Fruit fly (Drosophila melanogaster) whole organism, adult: ENCODE data around the gene CG6277.

Experiments used
- CG11617 ChIP-seq: fragments of 200-800 bp; sonication (Bioruptor generic); optimal IDR thresholded peaks from 2 replicates; lab custom pipeline; 2017; ENCODE audit warnings: mild to moderate bottlenecking, missing biosample characterization, missing genetic modification reagents, missing genetic modification characterization
- CG12768 ChIP-seq: fragments of 200-800 bp; sonication (Bioruptor generic); optimal IDR thresholded peaks from 2 replicates; lab custom pipeline; 2017; ENCODE audit warnings: missing biosample characterization, missing genetic modification characterization, mild to moderate bottlenecking, moderate library complexity, missing genetic modification reagents
- CG14711 ChIP-seq: fragments of 200-800 bp; sonication (Bioruptor generic); optimal IDR thresholded peaks from 2 replicates; lab custom pipeline; 2018; ENCODE audit warnings: missing biosample characterization, mild to moderate bottlenecking, missing genetic modification characterization, moderate library complexity
- CG1620 ChIP-seq: fragments of 200-800 bp; sonication (Bioruptor generic); optimal IDR thresholded peaks from 2 replicates; lab custom pipeline; 2016; ENCODE audit warnings: missing biosample characterization, missing genetic modification characterization
- CG33017 ChIP-seq: fragments of 200-800 bp; sonication (Bioruptor generic); optimal IDR thresholded peaks from 2 replicates; lab custom pipeline; 2018; ENCODE audit warnings: missing biosample characterization, mild to moderate bottlenecking, missing genetic modification characterization, moderate library complexity
- CG5204 ChIP-seq: fragments of 200-800 bp; sonication (Bioruptor generic); optimal IDR thresholded peaks from 2 replicates; lab custom pipeline; 2016; ENCODE audit warnings: missing biosample characterization, missing genetic modification characterization
- CG7045 ChIP-seq: fragments of 200-800 bp; sonication (Bioruptor generic); optimal IDR thresholded peaks from 2 replicates; lab custom pipeline; 2017; ENCODE audit warnings: missing biosample characterization, mild to moderate bottlenecking, missing genetic modification characterization
- CG7101 ChIP-seq: fragments of 200-800 bp; sonication (Bioruptor generic); optimal IDR thresholded peaks from 2 replicates; lab custom pipeline; 2018; ENCODE audit warnings: missing biosample characterization, mild to moderate bottlenecking, missing genetic modification characterization, moderate library complexity
- Clk ChIP-seq: fragments of 200-800 bp; sonication (Bioruptor generic); optimal IDR thresholded peaks from 2 replicates; lab custom pipeline; 2017; ENCODE audit warnings: missing biosample characterization, missing genetic modification characterization
- Crg-1 ChIP-seq: fragments of 200-800 bp; sonication (Bioruptor generic); optimal IDR thresholded peaks from 2 replicates; lab custom pipeline; 2016; ENCODE audit warnings: missing biosample characterization, missing genetic modification characterization
- Hr96 ChIP-seq: fragments of 200-800 bp; sonication (Bioruptor generic); optimal IDR thresholded peaks from 2 replicates; lab custom pipeline; 2016; ENCODE audit warnings: missing biosample characterization, missing genetic modification characterization
- Mnt ChIP-seq: fragments of 200-800 bp; sonication (Bioruptor generic); optimal IDR thresholded peaks from 2 replicates; lab custom pipeline; 2016; ENCODE audit warnings: missing biosample characterization, mild to moderate bottlenecking, missing genetic modification characterization
- bab1 ChIP-seq: fragments of 200-800 bp; sonication (Bioruptor generic); optimal IDR thresholded peaks from 3 replicates; lab custom pipeline; 2019; ENCODE audit warnings: missing biosample characterization, mild to moderate bottlenecking, missing genetic modification characterization, moderate library complexity
- cic ChIP-seq: fragments of 200-800 bp; sonication (Bioruptor generic); optimal IDR thresholded peaks from 2 replicates; lab custom pipeline; 2017; ENCODE audit warnings: missing biosample characterization, mild to moderate bottlenecking, missing genetic modification characterization, moderate library complexity
- cnc ChIP-seq, 2 experiments: fragments of >200 bp; optimal IDR thresholded peaks; 2 replicates each; lab custom pipeline; 2017
- kay ChIP-seq: fragments of 200-800 bp; sonication (Bioruptor generic); peaks from one replicate; lab custom pipeline; 2016; ENCODE audit warnings: missing biosample characterization, missing genetic modification characterization, borderline replicate concordance
- ovo ChIP-seq: fragments of 200-800 bp; sonication (Bioruptor generic); optimal IDR thresholded peaks from 2 replicates; lab custom pipeline; 2016; ENCODE audit warnings: missing biosample characterization, missing genetic modification characterization
- pad ChIP-seq: fragments of 200-800 bp; sonication (Bioruptor generic); optimal IDR thresholded peaks from 3 replicates; lab custom pipeline; 2017; ENCODE audit warnings: missing biosample characterization, missing genetic modification characterization, mild to moderate bottlenecking, moderate library complexity, missing genetic modification reagents
- tj ChIP-seq: fragments of 200-800 bp; sonication (Bioruptor generic); optimal IDR thresholded peaks from 3 replicates; lab custom pipeline; 2017; ENCODE audit warnings: missing biosample characterization, mild to moderate bottlenecking, missing genetic modification characterization, moderate library complexity
- toe ChIP-seq: fragments of 200-800 bp; sonication (Bioruptor generic); optimal IDR thresholded peaks from 2 replicates; lab custom pipeline; 2016; ENCODE audit warnings: missing biosample characterization, missing genetic modification characterization

Gene CG6277

dm6 chr3R:27026009-27026408 is 3.0 kb upstream of the CG6277 start, which contains the start of gene CG6271:
CG6271 (minus strand) TSS chr3R:27026109.
- no peak for TF ChIP-seq pad (GFP tag; lab: Kevin White, UChicago)
- no peak for TF ChIP-seq CG1620 (GFP tag; lab: Kevin White, UChicago)
- TF ChIP-seq Mnt (GFP tag; lab: Kevin White, UChicago) = no peak
- no peak for TF ChIP-seq tj (GFP tag; lab: Kevin White, UChicago)
- no peak for TF ChIP-seq toe (GFP tag; lab: Kevin White, UChicago)
- no peak for TF ChIP-seq CG33017
- TF ChIP-seq kay = no peak
- TF ChIP-seq ovo (GFP tag; lab: Kevin White, UChicago) = no peak
- no peak for TF ChIP-seq CG14711 (tag; lab: Kevin White, UChicago)
- TF ChIP-seq bab1 (GFP tag; lab: Kevin White, UChicago) = no peak
- TF ChIP-seq Clk (GFP tag; lab: Kevin White, UChicago) = no peak
- TF ChIP-seq cnc (optimal IDR thresholded peaks at IDR 0.05; lab: Kevin White, UChicago) = no peak
- no peak for TF ChIP-seq CG7101 (tag; lab: Kevin White, UChicago)
- TF ChIP-seq CG12768 = no peak
- no peak for TF ChIP-seq cic (GFP tag; lab: Kevin White, UChicago)
- no peak for TF ChIP-seq Hr96 (GFP tag; lab: Kevin White, UChicago)
- no peak for TF ChIP-seq Crg-1
- no peak for TF ChIP-seq CG5204 (GFP tag; lab: Kevin White, UChicago)
- no peak for TF ChIP-seq CG7045 (GFP tag; lab: Kevin White, UChicago)

- no peak for TF ChIP-seq CG5204 (GFP tag; lab: Kevin White, UChicago)
- peak; percentile 28 for TF ChIP-seq kay
Measured at dm6 chr3R:27021278-27021677, 1.7 kb downstream of the CG6277 start, which contains the start of gene CG6283. CG6283 (minus strand) TSS chr3R:27021378.

dm6 chr3R:27019701-27020172 is 3.3 kb downstream of the CG6277 start, which contains the start of gene CG17191:
CG17191 (minus strand) TSS chr3R:27019751.
- TF ChIP-seq ovo (GFP tag; lab: Kevin White, UChicago) (no peak), kay (no peak), Mnt (GFP tag; lab: Kevin White, UChicago) (no peak), CG1620 (GFP tag; lab: Kevin White, UChicago) (no peak), Clk (GFP tag; lab: Kevin White, UChicago) (no peak)

- TF ChIP-seq CG33017 (no peak), Clk (GFP tag; lab: Kevin White, UChicago) (no peak), Crg-1 (no peak), tj (GFP tag; lab: Kevin White, UChicago) (no peak), bab1 (GFP tag; lab: Kevin White, UChicago) (no peak), Mnt (GFP tag; lab: Kevin White, UChicago) (no peak), CG7101 (tag; lab: Kevin White, UChicago) (no peak), CG14711 (tag; lab: Kevin White, UChicago) (no peak), toe (GFP tag; lab: Kevin White, UChicago) (no peak), CG12768 (no peak)
Measured at dm6 chr3R:27018187-27018586, 4.8 kb downstream of the CG6277 start, which contains the start of gene CG17192. CG17192 (minus strand) TSS chr3R:27018287.

dm6 chr3R:27007022-27007421 is 16.0 kb downstream of the CG6277 start, which contains the start of gene CG6295:
CG6295 (minus strand) TSS chr3R:27007055.
- TF ChIP-seq pad (GFP tag; lab: Kevin White, UChicago) (no peak), Mnt (GFP tag; lab: Kevin White, UChicago) (no peak), cic (GFP tag; lab: Kevin White, UChicago) (no peak), CG5204 (GFP tag; lab: Kevin White, UChicago) (no peak), CG7045 (GFP tag; lab: Kevin White, UChicago) (no peak), CG1620 (GFP tag; lab: Kevin White, UChicago) (no peak), Clk (GFP tag; lab: Kevin White, UChicago) (no peak), tj (GFP tag; lab: Kevin White, UChicago) (no peak), ovo (GFP tag; lab: Kevin White, UChicago) (no peak), CG12768 (no peak), CG11617 (GFP tag; lab: Kevin White, UChicago) (no peak), kay (no peak), CG14711 (tag; lab: Kevin White, UChicago) (no peak), CG7101 (tag; lab: Kevin White, UChicago) (no peak), Crg-1 (no peak), bab1 (GFP tag; lab: Kevin White, UChicago) (no peak), CG33017 (no peak), cnc (optimal IDR thresholded peaks at IDR 0.05; lab: Kevin White, UChicago) (no peak), Hr96 (GFP tag; lab: Kevin White, UChicago) (no peak), toe (GFP tag; lab: Kevin White, UChicago) (no peak)

dm6 chr3R:27005338-27005737 is 17.7 kb downstream of the CG6277 start, which contains the start of gene CG6296:
CG6296 (minus strand) TSS chr3R:27005469.
- no peak for TF ChIP-seq Hr96 (GFP tag; lab: Kevin White, UChicago)
- no peak for TF ChIP-seq bab1 (GFP tag; lab: Kevin White, UChicago)
- no peak for TF ChIP-seq cnc (optimal IDR thresholded peaks at IDR 0.05; lab: Kevin White, UChicago)
- TF ChIP-seq CG7045 (GFP tag; lab: Kevin White, UChicago) = no peak
- no peak for TF ChIP-seq CG14711 (tag; lab: Kevin White, UChicago)
- no peak for TF ChIP-seq CG5204 (GFP tag; lab: Kevin White, UChicago)
- no peak for TF ChIP-seq Crg-1
- no peak for TF ChIP-seq Clk (GFP tag; lab: Kevin White, UChicago)
- no peak for TF ChIP-seq kay
- TF ChIP-seq pad (GFP tag; lab: Kevin White, UChicago) = no peak
- no peak for TF ChIP-seq CG7101 (tag; lab: Kevin White, UChicago)
- TF ChIP-seq Mnt (GFP tag; lab: Kevin White, UChicago) = no peak
- no peak for TF ChIP-seq CG1620 (GFP tag; lab: Kevin White, UChicago)
- TF ChIP-seq toe (GFP tag; lab: Kevin White, UChicago) = no peak
